Fruit fly (Drosophila melanogaster): ENCODE results near the gene GatC.

DNA sequence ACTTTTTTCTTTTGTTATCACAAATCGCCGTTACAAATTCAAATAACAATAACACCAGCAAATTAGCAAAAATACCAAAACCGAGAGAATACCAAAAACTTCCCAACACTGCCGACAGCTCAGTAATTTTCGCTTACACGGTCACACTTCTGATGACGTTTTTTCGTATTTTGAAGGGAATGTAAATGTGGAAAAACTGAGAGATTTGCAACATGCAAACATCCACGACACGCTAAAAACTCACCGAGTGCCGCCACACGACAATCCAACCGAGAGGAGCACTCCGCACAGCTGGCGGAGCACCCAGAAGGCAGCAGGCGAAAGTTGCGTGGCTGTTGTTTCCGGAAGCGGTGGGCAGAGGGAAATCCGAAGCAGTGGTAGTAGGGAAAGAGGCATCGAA, 39.5 kb downstream of the GatC start, which contains the start of gene Sec71:
- TF ChIP-seq CTCF (optimal IDR thresholded peaks at IDR 0.05) (no peak), CG8478 (optimal IDR thresholded peaks at IDR 0.05) (no peak)
